Worm (Caenorhabditis elegans) whole organism, L1 larva: ENCODE results near the gene T13C2.3.
A peak's percentile ranks its signal among the peaks of the same experiment; 100 is the strongest.

Source experiments
- C04F5.9 ChIP-seq: sonication (generic microtip); optimal IDR thresholded peaks from 2 replicates; lab custom pipeline; 2016; ENCODE audit warnings: missing genetic modification characterization, missing compliant biosample characterization
- C16A3.4 ChIP-seq: fragments of 150-350 bp; optimal IDR thresholded peaks from 2 replicates; lab custom pipeline; 2014; ENCODE audit warnings: missing biosample characterization, missing genetic modification characterization
- C34B4.2 ChIP-seq: sonication (generic microtip); optimal IDR thresholded peaks from 2 replicates; lab custom pipeline; 2017; ENCODE audit warnings: mild to moderate bottlenecking, missing genetic modification characterization, missing compliant biosample characterization
- Y116A8C.19 ChIP-seq: sonication (generic microtip); optimal IDR thresholded peaks from 2 replicates; lab custom pipeline; 2016; ENCODE audit warnings: missing compliant biosample characterization, missing genetic modification characterization, borderline replicate concordance
- alr-1 ChIP-seq: fragments of 200-800 bp; sonication (Bioruptor generic); optimal IDR thresholded peaks from 2 replicates; lab custom pipeline; 2018; ENCODE audit warnings: borderline replicate concordance, mild to moderate bottlenecking, missing genetic modification characterization, missing compliant biosample characterization
- ama-1 ChIP-seq: fragments of 150-350 bp; optimal IDR thresholded peaks from 2 replicates; lab custom pipeline; 2014
- ceh-8 ChIP-seq: fragments of 200-800 bp; sonication (Bioruptor generic); optimal IDR thresholded peaks from 2 replicates; lab custom pipeline; 2018; ENCODE audit warnings: mild to moderate bottlenecking, missing genetic modification characterization, moderate library complexity, missing compliant biosample characterization
- ceh-82 ChIP-seq, 3 experiments: fragments of 150-350 bp in 1 of 3; sonication (generic microtip) in 2 of 3; optimal IDR thresholded peaks; 2 replicates each; lab custom pipeline; 2014 to 2017; ENCODE audit warnings: missing biosample characterization in 3 of 3, missing genetic modification characterization in 3 of 3
- ceh-90 ChIP-seq: sonication (generic microtip); optimal IDR thresholded peaks from 2 replicates; lab custom pipeline; 2016; ENCODE audit warnings: missing genetic modification characterization, missing compliant biosample characterization
- dsc-1 ChIP-seq: sonication (generic microtip); optimal IDR thresholded peaks from 2 replicates; lab custom pipeline; 2016; ENCODE audit warnings: mild to moderate bottlenecking, missing genetic modification characterization, missing compliant biosample characterization
- efl-3 ChIP-seq: fragments of 200-800 bp; sonication (Bioruptor generic); optimal IDR thresholded peaks from 2 replicates; lab custom pipeline; 2018; ENCODE audit warnings: mild to moderate bottlenecking, missing genetic modification characterization, missing compliant biosample characterization
- egl-13 ChIP-seq: sonication (generic microtip); optimal IDR thresholded peaks from 2 replicates; lab custom pipeline; 2016; ENCODE audit warnings: missing genotype, missing genetic modification reagents, missing genetic modification characterization, missing compliant biosample characterization
- elt-2 ChIP-seq: sonication (generic microtip); optimal IDR thresholded peaks from 2 replicates; lab custom pipeline; 2016; ENCODE audit warnings: missing genetic modification characterization, mild to moderate bottlenecking, inconsistent platforms, missing compliant biosample characterization, missing genetic modification reagents
- ets-5 ChIP-seq: fragments of 200-800 bp; sonication (Bioruptor generic); IDR thresholded peaks from 2 replicates; pipeline ENCODE4 v1.3.6; 2022; ENCODE audit warnings: missing genetic modification characterization, missing compliant biosample characterization
- fkh-4 ChIP-seq: sonication (generic microtip); optimal IDR thresholded peaks from 2 replicates; lab custom pipeline; 2016; ENCODE audit warnings: missing compliant biosample characterization, missing genetic modification characterization, borderline replicate concordance
- fkh-8 ChIP-seq: sonication (generic microtip); optimal IDR thresholded peaks from 2 replicates; lab custom pipeline; 2016; ENCODE audit warnings: mild to moderate bottlenecking, missing genetic modification characterization, missing compliant biosample characterization
- fos-1 ChIP-seq: fragments of 150-350 bp; optimal IDR thresholded peaks from 2 replicates; lab custom pipeline; 2014; ENCODE audit warnings: missing biosample characterization, missing genetic modification characterization
- grh-1 ChIP-seq: fragments of 200-800 bp; sonication (Bioruptor generic); IDR thresholded peaks from 2 replicates; pipeline ENCODE4 v1.3.6; 2022; ENCODE audit warnings: missing genetic modification reagents, missing genetic modification characterization, missing compliant biosample characterization
- hlh-17 ChIP-seq: fragments of 200-800 bp; sonication (Bioruptor generic); optimal IDR thresholded peaks from 2 replicates; lab custom pipeline; 2018; ENCODE audit warnings: missing genetic modification characterization, mild to moderate bottlenecking, missing compliant biosample characterization, moderate library complexity, borderline replicate concordance
- hlh-4 ChIP-seq: sonication (generic microtip); optimal IDR thresholded peaks from 2 replicates; lab custom pipeline; 2016; ENCODE audit warnings: mild to moderate bottlenecking, missing genetic modification characterization, missing compliant biosample characterization
- irx-1 ChIP-seq: sonication (generic microtip); optimal IDR thresholded peaks from 2 replicates; lab custom pipeline; 2016; ENCODE audit warnings: missing genetic modification characterization, missing compliant biosample characterization
- jun-1 ChIP-seq: fragments of 150-350 bp; optimal IDR thresholded peaks from 2 replicates; lab custom pipeline; 2014; ENCODE audit warnings: missing biosample characterization, missing genetic modification reagents, missing genetic modification characterization
- lin-14 ChIP-seq: fragments of 200-800 bp; sonication (Bioruptor generic); optimal IDR thresholded peaks from 2 replicates; lab custom pipeline; 2018; ENCODE audit warnings: mild to moderate bottlenecking, missing genetic modification characterization, moderate library complexity, missing compliant biosample characterization
- lin-15B ChIP-seq: fragments of 150-350 bp; sonication (generic microtip); optimal IDR thresholded peaks from 3 replicates; lab custom pipeline; 2014; ENCODE audit warnings: missing biosample characterization, missing genetic modification characterization
- lin-39 ChIP-seq: fragments of 150-350 bp; optimal IDR thresholded peaks from 2 replicates; lab custom pipeline; 2014; ENCODE audit warnings: missing biosample characterization, missing genetic modification reagents, missing genetic modification characterization
- lir-3 ChIP-seq: sonication (generic microtip); optimal IDR thresholded peaks from 2 replicates; lab custom pipeline; 2016; ENCODE audit warnings: mild to moderate bottlenecking, missing genetic modification characterization, moderate library complexity, missing compliant biosample characterization; ENCODE audit not compliant: poor library complexity
- lsy-2 ChIP-seq, 2 experiments: fragments of 150-350 bp; optimal IDR thresholded peaks; 2 replicates each; lab custom pipeline; 2014; ENCODE audit warnings: missing biosample characterization in 2 of 2, missing genetic modification characterization in 2 of 2
- mdl-1 ChIP-seq, 2 experiments: fragments of 150-350 bp; optimal IDR thresholded peaks; 2 replicates each; lab custom pipeline; 2014 to 2017; ENCODE audit warnings: missing biosample characterization in 2 of 2, missing genetic modification characterization in 2 of 2, inconsistent platforms in 1 of 2
- mef-2 ChIP-seq: fragments of 150-350 bp; optimal IDR thresholded peaks from 2 replicates; lab custom pipeline; 2014; ENCODE audit warnings: missing biosample characterization, missing genetic modification characterization
- mep-1 ChIP-seq: fragments of 150-350 bp; optimal IDR thresholded peaks from 2 replicates; lab custom pipeline; 2014; ENCODE audit warnings: missing biosample characterization, missing genetic modification characterization
- nhr-12 ChIP-seq: sonication (generic microtip); optimal IDR thresholded peaks from 2 replicates; lab custom pipeline; 2017; ENCODE audit warnings: missing biosample characterization, missing genetic modification characterization
- nhr-19 ChIP-seq: fragments of 200-800 bp; sonication (Bioruptor generic); conservative IDR thresholded peaks from 2 replicates; pipeline ENCODE4 v1.3.6; 2022; ENCODE audit warnings: missing genetic modification characterization, missing compliant biosample characterization
- nhr-20 ChIP-seq: sonication (generic microtip); optimal IDR thresholded peaks from 2 replicates; lab custom pipeline; 2016; ENCODE audit warnings: mild to moderate bottlenecking, missing genetic modification characterization, missing compliant biosample characterization
- nhr-71 ChIP-seq: sonication (generic microtip); optimal IDR thresholded peaks from 2 replicates; lab custom pipeline; 2016; ENCODE audit warnings: mild to moderate bottlenecking, missing genetic modification characterization, moderate library complexity, missing compliant biosample characterization
- skn-1 ChIP-seq: fragments of 150-350 bp; optimal IDR thresholded peaks from 2 replicates; lab custom pipeline; 2014; ENCODE audit warnings: missing biosample characterization, missing genetic modification characterization
- snpc-4 ChIP-seq: fragments of 150-350 bp; optimal IDR thresholded peaks from 2 replicates; lab custom pipeline; 2014; ENCODE audit warnings: missing biosample characterization, missing genetic modification characterization
- snu-23 ChIP-seq: sonication (generic microtip); optimal IDR thresholded peaks from 2 replicates; lab custom pipeline; 2016; ENCODE audit warnings: missing genetic modification characterization, missing compliant biosample characterization
- sox-4 ChIP-seq: sonication (generic microtip); optimal IDR thresholded peaks from 2 replicates; lab custom pipeline; 2016; ENCODE audit warnings: missing genetic modification characterization, missing compliant biosample characterization
- sptf-1 ChIP-seq: fragments of 150-350 bp; optimal IDR thresholded peaks from 2 replicates; lab custom pipeline; 2014; ENCODE audit warnings: missing biosample characterization, missing genetic modification characterization
- sup-37 ChIP-seq: fragments of 200-800 bp; sonication (Bioruptor generic); optimal IDR thresholded peaks from 2 replicates; lab custom pipeline; 2018; ENCODE audit warnings: mild to moderate bottlenecking, missing genetic modification characterization, missing compliant biosample characterization
- swsn-7 ChIP-seq: sonication (generic microtip); optimal IDR thresholded peaks from 2 replicates; lab custom pipeline; 2016; ENCODE audit warnings: missing genetic modification characterization, missing compliant biosample characterization
- tbx-2 ChIP-seq: sonication (generic microtip); optimal IDR thresholded peaks from 2 replicates; lab custom pipeline; 2016; ENCODE audit warnings: missing genetic modification characterization, missing compliant biosample characterization
- unc-30 ChIP-seq: sonication (generic microtip); optimal IDR thresholded peaks from 2 replicates; lab custom pipeline; 2017; ENCODE audit warnings: missing biosample characterization, missing genetic modification characterization
- unc-86 ChIP-seq: sonication (generic microtip); optimal IDR thresholded peaks from 2 replicates; lab custom pipeline; 2016; ENCODE audit warnings: missing genetic modification characterization, missing compliant biosample characterization
- unc-98 ChIP-seq: fragments of 200-800 bp; sonication (Bioruptor generic); IDR thresholded peaks from 2 replicates; pipeline ENCODE4 v1.3.6; 2022; ENCODE audit warnings: missing genetic modification characterization, missing compliant biosample characterization
- ztf-4 ChIP-seq: fragments of 150-350 bp; optimal IDR thresholded peaks from 2 replicates; lab custom pipeline; 2014; ENCODE audit warnings: missing biosample characterization, missing genetic modification characterization

T13C2.3 gene

DNA sequence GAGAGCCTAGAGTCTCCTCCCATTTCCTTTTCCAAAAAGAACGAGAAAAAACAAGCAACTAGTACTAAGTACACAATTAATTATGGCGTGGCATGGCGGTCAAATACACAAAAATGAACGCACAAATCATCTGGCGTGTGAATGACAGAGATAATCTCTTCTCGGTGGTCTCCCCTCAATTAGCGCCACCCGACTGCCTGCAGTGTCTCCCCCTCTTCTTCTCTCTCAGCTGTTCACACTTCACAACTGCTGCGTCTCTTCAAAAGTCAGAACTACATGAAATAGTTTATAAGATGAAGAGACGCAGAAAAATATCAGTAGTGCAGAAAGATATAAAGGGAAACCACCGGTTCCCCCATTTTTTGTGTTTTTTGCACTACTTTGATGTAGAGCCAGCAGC, 38.3 kb downstream of the T13C2.3 start (continued):
- TF ChIP-seq dsc-1 (tag; lab: Kevin White, UChicago) (peak; percentile 62), lin-15B (no peak), alr-1 (tag; lab: Kevin White, UChicago) (no peak), efl-3 (GFP tag; lab: Kevin White, UChicago) (no peak), ceh-82 (tag; optimal IDR thresholded peaks at IDR 0.05; lab: Kevin White, UChicago) (peak in 2 of 3 experiments; percentile 6 to 45), ceh-8 (GFP tag; lab: Kevin White, UChicago) (no peak), ceh-90 (tag; lab: Kevin White, UChicago) (no peak), mdl-1 (tag; optimal IDR thresholded peaks at IDR 0.05; lab: Kevin White, UChicago) (peak in 1 of 2 experiments; percentile 58), lin-14 (peak; percentile 96), lin-39 (tag; lab: Kevin White, UChicago) (no peak), hlh-4 (tag; lab: Kevin White, UChicago) (no peak), C34B4.2 (no peak), nhr-20 (tag; lab: Kevin White, UChicago) (peak; percentile 76), jun-1 (tag; lab: Kevin White, UChicago) (no peak), grh-1 (GFP tag; lab: Robert Waterston, UW) (no peak), lsy-2 (tag; optimal IDR thresholded peaks at IDR 0.05; lab: Kevin White, UChicago) (peak; percentile 58 to 77), swsn-7 (tag; lab: Kevin White, UChicago) (peak; percentile 18), tbx-2 (tag; lab: Kevin White, UChicago) (peak; percentile 72), fos-1 (no peak), ama-1 (lab: Kevin White, UChicago) (no peak), C04F5.9 (tag; lab: Kevin White, UChicago) (no peak), mep-1 (tag; lab: Kevin White, UChicago) (peak; percentile 79), sox-4 (peak; percentile 23), fkh-4 (no peak), mef-2 (tag; lab: Kevin White, UChicago) (no peak), snu-23 (GFP tag; lab: Kevin White, UChicago) (peak; percentile 58), ztf-4 (tag; lab: Kevin White, UChicago) (peak; percentile 45), C16A3.4 (tag; lab: Kevin White, UChicago) (no peak), nhr-19 (GFP tag; lab: Robert Waterston, UW) (peak; percentile 71), skn-1 (tag; lab: Kevin White, UChicago) (no peak), egl-13 (tag; lab: Kevin White, UChicago) (peak; percentile 6), sptf-1 (tag; lab: Kevin White, UChicago) (no peak)

DNA sequence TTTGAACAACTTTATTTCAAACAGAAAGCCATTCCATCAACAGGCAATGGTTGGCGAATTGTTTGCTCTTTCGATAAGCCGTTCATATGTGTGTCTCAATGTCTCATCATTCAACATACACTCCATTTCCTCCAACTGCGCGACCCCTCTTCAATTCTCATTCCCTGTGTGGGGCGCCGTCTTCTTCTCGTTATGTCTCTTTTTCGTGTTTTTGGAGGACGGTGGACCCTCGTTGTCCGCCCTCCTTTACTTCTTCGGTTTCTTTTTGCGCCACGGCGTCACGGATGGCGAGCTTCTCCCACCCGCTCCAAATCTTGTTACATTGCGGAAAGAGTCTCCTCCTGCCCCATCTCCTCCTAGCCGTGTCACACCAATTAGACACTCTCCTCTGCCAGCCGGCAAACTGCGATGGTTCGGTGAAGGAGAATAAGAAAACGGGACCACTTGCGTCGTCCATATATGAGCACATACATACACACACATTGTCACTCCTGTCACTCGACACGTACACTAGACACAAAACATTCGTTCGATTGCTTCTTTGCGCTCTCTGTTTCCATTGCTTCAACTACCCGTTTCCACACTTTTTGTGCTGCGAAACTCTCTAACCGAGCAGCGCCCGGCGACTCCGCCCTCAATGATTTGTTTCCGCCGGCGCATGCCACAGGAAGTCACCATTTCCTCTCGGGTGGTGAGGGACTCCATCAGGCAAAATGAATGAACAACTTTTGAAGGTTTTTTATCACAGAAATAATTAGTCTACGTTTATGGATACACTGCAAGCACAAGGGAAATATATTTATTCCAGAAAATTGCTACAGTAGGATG, 39.2 kb downstream of the T13C2.3 start:
- TF ChIP-seq mep-1 (tag; lab: Kevin White, UChicago), result no peak
- peak; percentile 19 for TF ChIP-seq tbx-2 (tag; lab: Kevin White, UChicago)
- TF ChIP-seq lir-3, result no peak
- TF ChIP-seq fkh-8, result peak; percentile 58
- peak; percentile 61 for TF ChIP-seq lin-14
- TF ChIP-seq grh-1 (GFP tag; lab: Robert Waterston, UW), result no peak
- no peak for TF ChIP-seq ama-1 (lab: Kevin White, UChicago)
- peak; percentile 1 for TF ChIP-seq unc-86

DNA sequence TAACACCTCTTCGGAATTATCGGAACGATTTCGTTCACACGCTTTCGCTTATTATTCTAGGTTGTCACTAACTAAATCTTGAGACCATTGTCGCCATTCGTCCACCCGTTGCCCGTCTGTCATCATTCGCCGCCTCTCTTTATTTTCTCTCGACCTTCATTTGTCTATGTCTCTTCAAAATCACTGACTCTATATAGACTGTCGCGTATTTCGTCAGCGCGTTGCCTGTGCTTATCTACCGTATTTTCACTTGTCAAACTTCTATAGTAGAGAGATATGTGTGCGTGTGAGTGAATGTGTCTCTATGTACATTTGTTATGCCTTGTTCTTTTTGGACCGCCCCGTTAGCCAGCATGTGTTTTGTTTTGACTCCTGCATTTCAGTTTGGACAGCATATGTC, 40.1 kb downstream of the T13C2.3 start:
- no peak for TF ChIP-seq unc-30 (tag; lab: Kevin White, UChicago)
- no peak for TF ChIP-seq ets-5 (GFP tag; lab: Robert Waterston, UW)
- TF ChIP-seq irx-1, result no peak
- no peak; the same call in none of the 2 replicates for TF ChIP-seq nhr-19 (GFP tag; lab: Robert Waterston, UW)
- TF ChIP-seq elt-2, result peak; percentile 15
- no peak for TF ChIP-seq grh-1 (GFP tag; lab: Robert Waterston, UW)
- TF ChIP-seq fkh-4, result no peak
- no peak for TF ChIP-seq efl-3 (GFP tag; lab: Kevin White, UChicago)
- peak in 1 of 2 experiments; percentile 61 for TF ChIP-seq mdl-1 (tag; optimal IDR thresholded peaks at IDR 0.05; lab: Kevin White, UChicago)
- TF ChIP-seq nhr-71 (tag; lab: Kevin White, UChicago), result peak; percentile 44
- peak; percentile 25 for TF ChIP-seq C16A3.4 (tag; lab: Kevin White, UChicago)
- no peak for TF ChIP-seq lin-39 (tag; lab: Kevin White, UChicago)
- TF ChIP-seq snpc-4 (tag; lab: Kevin White, UChicago), result peak; percentile 10
- TF ChIP-seq mef-2 (tag; lab: Kevin White, UChicago), result no peak
- TF ChIP-seq lsy-2 (tag; optimal IDR thresholded peaks at IDR 0.05; lab: Kevin White, UChicago), result peak; percentile 32 to 87
- no peak for TF ChIP-seq hlh-17
- no peak for TF ChIP-seq Y116A8C.19 (tag; lab: Kevin White, UChicago)
- TF ChIP-seq lin-14, result peak; percentile 87
- no peak for TF ChIP-seq unc-98 (GFP tag; lab: Robert Waterston, UW)
- no peak for TF ChIP-seq sup-37 (GFP tag; lab: Kevin White, UChicago)
- no peak for TF ChIP-seq nhr-12 (tag; lab: Kevin White, UChicago)
- peak; percentile 22 for TF ChIP-seq swsn-7 (tag; lab: Kevin White, UChicago)
